Fruit fly (Drosophila melanogaster) S2 (cell line): Measurements from ENCODE around the gene AGO2.

ENCODE experiments used
- CG8478 ChIP-seq: fragments of >200 bp; optimal IDR thresholded peaks from 2 replicates; lab custom pipeline; 2018
- CTCF ChIP-seq, 2 experiments: fragments of >200 bp; optimal IDR thresholded peaks; 2 replicates each; lab custom pipeline; 2018

dm6 chr3L:15535800-15536225 lies 18.1 kb upstream of the AGO2 start:
- TF ChIP-seq CG8478 (lab: Kevin White, UChicago) (no peak), CTCF (optimal IDR thresholded peaks at IDR 0.05; lab: Kevin White, UChicago) (no peak)
